Worm (Caenorhabditis elegans): ENCODE data around the gene C56G2.9.

DNA sequence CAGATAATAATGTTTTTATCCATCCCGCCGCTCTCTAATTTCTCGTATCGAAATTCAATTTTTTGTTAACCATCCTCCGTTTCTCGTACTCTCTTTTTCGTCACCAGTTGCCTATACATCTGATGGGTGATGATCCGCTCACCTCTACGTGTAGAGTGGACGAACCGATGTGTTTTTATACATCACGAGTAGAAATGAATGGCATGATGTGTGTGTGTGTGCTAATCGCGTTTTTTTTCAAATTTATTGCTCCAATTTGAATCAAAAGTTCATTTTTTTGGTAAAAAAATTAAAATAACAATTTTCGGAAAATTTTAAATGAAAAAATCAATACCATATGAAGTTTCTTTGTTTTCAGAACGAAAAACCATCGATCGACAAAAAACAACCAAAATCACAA lies 12.9 kb upstream of the C56G2.9 start:
- TF ChIP-seq med-1 (GFP tag; optimal IDR thresholded peaks at IDR 0.05; ENCODE audit: insufficient read depth) (no peak), ref-1 (GFP tag; conservative IDR thresholded peaks at IDR 0.05) (no peak), tab-1 (GFP tag; IDR thresholded peaks at IDR 0.05) (no peak), flt-1 (GFP tag; IDR thresholded peaks at IDR 0.05) (no peak), ztf-29 (GFP tag; IDR thresholded peaks at IDR 0.05) (no peak)
